ENCODE assay signal across 1 fruit fly cellular context in genomic region chr2L:485825-486240, dm6.
TF ChIP-seq lines count a peak whose summit lies in the region.

No protein-coding gene starts in this region.

TF ChIP-seq in whole organism, embryonic, 481 proteins besides CTCF, POLR2A, EP300 and RAD21 (continued from another document and continues in another):
- TF ChIP-seq sd (tag; optimal IDR thresholded peaks at IDR 0.05; lab: Kevin White, UChicago) (peak; percentile 82), sqz (GFP tag; optimal IDR thresholded peaks at IDR 0.05; lab: Kevin White, UChicago) (peak; percentile 75), fru (optimal IDR thresholded peaks at IDR 0.05; lab: Kevin White, UChicago) (no peak), CG31365 (tag; optimal IDR thresholded peaks at IDR 0.05; lab: Kevin White, UChicago) (peak; percentile 82), inv (GFP tag; IDR thresholded peaks at IDR 0.05; lab: Robert Waterston, UW; ENCODE audit: partially characterized antibody) (no peak), tx (GFP tag; optimal IDR thresholded peaks at IDR 0.05; lab: Kevin White, UChicago) (peak; percentile 82), bsh (GFP tag; optimal IDR thresholded peaks at IDR 0.05; lab: Kevin White, UChicago) (peak; percentile 57 to 86), CG11085 (GFP tag; IDR thresholded peaks at IDR 0.05; lab: Robert Waterston, UW) (0 out of 2 replicates have a peak, but pooled peaks have one; percentile 37), CG12391 (tag; optimal IDR thresholded peaks at IDR 0.05; lab: Kevin White, UChicago) (peak; percentile 65), CG2875 (GFP tag; optimal IDR thresholded peaks at IDR 0.05; lab: Kevin White, UChicago) (peak; percentile 97), CG13775 (GFP tag; optimal IDR thresholded peaks at IDR 0.05; lab: Kevin White, UChicago) (peak; percentile 68), CG15696 (tag; optimal IDR thresholded peaks at IDR 0.05; lab: Kevin White, UChicago) (peak; percentile 85), hb (GFP tag; IDR thresholded peaks at IDR 0.05; lab: Robert Waterston, UW; ENCODE audit: partially characterized antibody) (no peak), CG6254 (GFP tag; optimal IDR thresholded peaks at IDR 0.05; lab: Kevin White, UChicago) (peak; percentile 81), CG9609 (GFP tag; optimal IDR thresholded peaks at IDR 0.05; lab: Kevin White, UChicago) (peak; percentile 86), Myb (GFP tag; optimal IDR thresholded peaks at IDR 0.05; lab: Kevin White, UChicago) (peak; percentile 72), CG8359 (GFP tag; optimal IDR thresholded peaks at IDR 0.05; lab: Kevin White, UChicago; ENCODE audit: borderline replicate concordance) (peak; percentile 84), dati (GFP tag; IDR thresholded peaks at IDR 0.05; lab: Robert Waterston, UW) (peak; percentile 49; the same call in 1 of the 2 replicates), CG12659 (GFP tag; optimal IDR thresholded peaks at IDR 0.05; lab: Kevin White, UChicago) (peak; percentile 89), crol (GFP tag; IDR thresholded peaks at IDR 0.05; lab: Robert Waterston, UW) (peak; percentile 78; the same call in 1 of the 2 replicates), MTF-1 (GFP tag; optimal IDR thresholded peaks at IDR 0.05; lab: Kevin White, UChicago; ENCODE audit: borderline replicate concordance) (peak; percentile 97), CG11695 (GFP tag; IDR thresholded peaks at IDR 0.05; lab: Robert Waterston, UW) (peak; percentile 83), CG18619 (GFP tag; optimal IDR thresholded peaks at IDR 0.05; lab: Kevin White, UChicago) (peak; percentile 93), wor (GFP tag; IDR thresholded peaks at IDR 0.05; lab: Robert Waterston, UW) (peak; percentile 40; the same call in 1 of the 2 replicates), CG7745 (tag; optimal IDR thresholded peaks at IDR 0.05; lab: Kevin White, UChicago) (peak; percentile 81), CG7839 (tag; optimal IDR thresholded peaks at IDR 0.05; lab: Kevin White, UChicago) (peak; percentile 57), Dbx (GFP tag; IDR thresholded peaks at IDR 0.05; lab: Robert Waterston, UW) (peak; percentile 89), CG15011 (GFP tag; optimal IDR thresholded peaks at IDR 0.05; lab: Kevin White, UChicago) (peak; percentile 83), Bgb (GFP tag; IDR thresholded peaks at IDR 0.05; lab: Robert Waterston, UW; ENCODE audit: partially characterized antibody) (no peak), Mad (GFP tag; optimal IDR thresholded peaks at IDR 0.05; lab: Kevin White, UChicago) (peak; percentile 88), Rx (GFP tag; IDR thresholded peaks at IDR 0.05; lab: Robert Waterston, UW) (peak; percentile 64), Dref (GFP tag; IDR thresholded peaks at IDR 0.05; lab: Robert Waterston, UW) (peak; percentile 27; the same call in 1 of the 2 replicates), CG4360 (GFP tag; IDR thresholded peaks at IDR 0.05; lab: Robert Waterston, UW) (peak; percentile 75), CG16779 (GFP tag; IDR thresholded peaks at IDR 0.05; lab: Robert Waterston, UW) (peak; percentile 82), dimm (GFP tag; IDR thresholded peaks at IDR 0.05; lab: Robert Waterston, UW) (peak; percentile 53; the same call in 1 of the 2 replicates), ranshi (GFP tag; IDR thresholded peaks at IDR 0.05; lab: Robert Waterston, UW) (peak; percentile 86), sr (GFP tag; IDR thresholded peaks at IDR 0.05; lab: Robert Waterston, UW) (peak; percentile 90), Dp (GFP tag; optimal IDR thresholded peaks at IDR 0.05; lab: Kevin White, UChicago) (peak; percentile 9), Antp (GFP tag; optimal IDR thresholded peaks at IDR 0.05; lab: Kevin White, UChicago) (peak; percentile 83), sim (GFP tag; IDR thresholded peaks at IDR 0.05; lab: Robert Waterston, UW) (peak; percentile 91), otp (GFP tag; IDR thresholded peaks at IDR 0.05; lab: Robert Waterston, UW) (peak; percentile 94), CG17359 (tag; optimal IDR thresholded peaks at IDR 0.05; lab: Kevin White, UChicago) (peak; percentile 89), Ravus (GFP tag; IDR thresholded peaks at IDR 0.05; lab: Robert Waterston, UW) (no peak), seq (GFP tag; IDR thresholded peaks at IDR 0.05; lab: Robert Waterston, UW) (peak; percentile 90), CG3726 (GFP tag; IDR thresholded peaks at IDR 0.05; lab: Robert Waterston, UW) (peak; percentile 78; the same call in 2 of the 3 replicates), z (GFP tag; IDR thresholded peaks at IDR 0.05; lab: Robert Waterston, UW) (peak; percentile 78), fd64A (GFP tag; optimal IDR thresholded peaks at IDR 0.05; lab: Kevin White, UChicago) (peak; percentile 96), CG7987 (GFP tag; optimal IDR thresholded peaks at IDR 0.05; lab: Kevin White, UChicago) (peak; percentile 95), Hand (GFP tag; optimal IDR thresholded peaks at IDR 0.05; lab: Kevin White, UChicago) (peak; percentile 76), CG8944 (GFP tag; optimal IDR thresholded peaks at IDR 0.05; lab: Kevin White, UChicago) (peak; percentile 86), Stat92E (GFP tag; optimal IDR thresholded peaks at IDR 0.05; lab: Kevin White, UChicago) (peak in 1 of 3 experiments; percentile 19), Ssrp (tag; optimal IDR thresholded peaks at IDR 0.05; lab: Kevin White, UChicago) (peak; percentile 18), kni (GFP tag; optimal IDR thresholded peaks at IDR 0.05; lab: Kevin White, UChicago) (peak; percentile 99), CrebB (tag; optimal IDR thresholded peaks at IDR 0.05; lab: Kevin White, UChicago) (peak; percentile 94), twi (tag; optimal IDR thresholded peaks at IDR 0.05; lab: Kevin White, UChicago) (peak; percentile 56), tin (GFP tag; optimal IDR thresholded peaks at IDR 0.05; lab: Kevin White, UChicago) (peak; percentile 72), CG34422 (GFP tag; IDR thresholded peaks at IDR 0.05; lab: Robert Waterston, UW) (peak; percentile 69; the same call in 1 of the 3 replicates), org-1 (GFP tag; optimal IDR thresholded peaks at IDR 0.05; lab: Kevin White, UChicago) (peak; percentile 94), NK7.1 (GFP tag; optimal IDR thresholded peaks at IDR 0.05; lab: Kevin White, UChicago) (peak; percentile 91), D19A (tag; optimal IDR thresholded peaks at IDR 0.05; lab: Kevin White, UChicago) (peak; percentile 70), sens (GFP tag; lab: Kevin White, UChicago) (peak; percentile 98), crc (GFP tag; optimal IDR thresholded peaks at IDR 0.05; lab: Kevin White, UChicago) (peak; percentile 53), zf30C (GFP tag; optimal IDR thresholded peaks at IDR 0.05; lab: Kevin White, UChicago) (peak; percentile 51), usp (GFP tag; optimal IDR thresholded peaks at IDR 0.05; lab: Kevin White, UChicago) (no peak), CG11398 (GFP tag; optimal IDR thresholded peaks at IDR 0.05; lab: Kevin White, UChicago) (peak; percentile 96), Taf1 (GFP tag; IDR thresholded peaks at IDR 0.05; lab: Robert Waterston, UW) (0 out of 2 replicates have a peak, but pooled peaks have one; percentile 23), tio (GFP tag; optimal IDR thresholded peaks at IDR 0.05; lab: Kevin White, UChicago) (peak; percentile 72), CG3281 (GFP tag; optimal IDR thresholded peaks at IDR 0.05; lab: Kevin White, UChicago) (peak; percentile 86), pnt (GFP tag; optimal IDR thresholded peaks at IDR 0.05; lab: Kevin White, UChicago) (peak; percentile 81), esg (GFP tag; conservative IDR thresholded peaks at IDR 0.05; lab: Robert Waterston, UW) (no peak), CG12219 (GFP tag; optimal IDR thresholded peaks at IDR 0.05; lab: Kevin White, UChicago) (peak; percentile 85), mirr (GFP tag; optimal IDR thresholded peaks at IDR 0.05; lab: Kevin White, UChicago) (peak; percentile 93), Ada2b (GFP tag; IDR thresholded peaks at IDR 0.05; lab: Robert Waterston, UW) (peak; percentile 53; the same call in 1 of the 2 replicates), Eip74EF (GFP tag; optimal IDR thresholded peaks at IDR 0.05; lab: Kevin White, UChicago) (peak in 1 of 2 experiments; percentile 63), CG4424 (GFP tag; optimal IDR thresholded peaks at IDR 0.05; lab: Kevin White, UChicago) (peak; percentile 81), chif (GFP tag; optimal IDR thresholded peaks at IDR 0.05; lab: Kevin White, UChicago) (peak; percentile 74 to 92), Rfx (GFP tag; IDR thresholded peaks at IDR 0.05; lab: Robert Waterston, UW) (peak; percentile 77), cwo (GFP tag; optimal IDR thresholded peaks at IDR 0.05; lab: Kevin White, UChicago) (peak; percentile 79), bowl (GFP tag; IDR thresholded peaks at IDR 0.05; lab: Robert Waterston, UW) (peak; percentile 72), dysf (GFP tag; IDR thresholded peaks at IDR 0.05; lab: Robert Waterston, UW) (peak; percentile 77), corto (GFP tag; optimal IDR thresholded peaks at IDR 0.05; lab: Kevin White, UChicago) (peak; percentile 28), repo (GFP tag; optimal IDR thresholded peaks at IDR 0.05; lab: Kevin White, UChicago) (peak; percentile 79), CG1832 (GFP tag; optimal IDR thresholded peaks at IDR 0.05; lab: Kevin White, UChicago) (peak; percentile 48), CG10959 (GFP tag; IDR thresholded peaks at IDR 0.05; lab: Robert Waterston, UW) (peak; percentile 70), CG33557 (GFP tag; optimal IDR thresholded peaks at IDR 0.05; lab: Kevin White, UChicago) (peak; percentile 95), Vsx1 (GFP tag; optimal IDR thresholded peaks at IDR 0.05; lab: Kevin White, UChicago) (peak; percentile 96), eyg (GFP tag; optimal IDR thresholded peaks at IDR 0.05; lab: Kevin White, UChicago) (peak; percentile 91), Xbp1 (GFP tag; optimal IDR thresholded peaks at IDR 0.05; lab: Kevin White, UChicago) (peak; percentile 70), lola (GFP tag; optimal IDR thresholded peaks at IDR 0.05; lab: Kevin White, UChicago) (peak in 1 of 3 experiments; percentile 61), ATbp (GFP tag; optimal IDR thresholded peaks at IDR 0.05; lab: Kevin White, UChicago) (peak; percentile 99), croc (GFP tag; conservative IDR thresholded peaks at IDR 0.05; lab: Robert Waterston, UW) (peak; percentile 30; the same call in 1 of the 3 replicates), lab (GFP tag; optimal IDR thresholded peaks at IDR 0.05; lab: Kevin White, UChicago) (peak; percentile 97), Atf-2 (GFP tag; optimal IDR thresholded peaks at IDR 0.05; lab: Kevin White, UChicago) (peak; percentile 84), CG10654 (GFP tag; optimal IDR thresholded peaks at IDR 0.05; lab: Kevin White, UChicago) (peak; percentile 91), CG11723 (GFP tag; optimal IDR thresholded peaks at IDR 0.05; lab: Kevin White, UChicago) (peak; percentile 93), grau (tag; optimal IDR thresholded peaks at IDR 0.05; lab: Kevin White, UChicago) (peak; percentile 48), emc (GFP tag; optimal IDR thresholded peaks at IDR 0.05; lab: Kevin White, UChicago) (peak; percentile 79), Sox100B (GFP tag; optimal IDR thresholded peaks at IDR 0.05; lab: Kevin White, UChicago) (peak; percentile 92), sob (GFP tag; IDR thresholded peaks at IDR 0.05; lab: Robert Waterston, UW) (peak; percentile 89), bab2 (GFP tag; optimal IDR thresholded peaks at IDR 0.05; lab: Kevin White, UChicago) (peak; percentile 96), CG16815 (GFP tag; optimal IDR thresholded peaks at IDR 0.05; lab: Kevin White, UChicago) (peak; percentile 20), CG12299 (tag; optimal IDR thresholded peaks at IDR 0.05; lab: Kevin White, UChicago) (peak; percentile 91), aop (GFP tag; IDR thresholded peaks at IDR 0.05; lab: Robert Waterston, UW) (peak; percentile 76; the same call in 1 of the 2 replicates), gce (GFP tag; IDR thresholded peaks at IDR 0.05; lab: Robert Waterston, UW) (peak; percentile 95), Ets65A (GFP tag; lab: Kevin White, UChicago) (peak; percentile 91), CG13424 (tag; optimal IDR thresholded peaks at IDR 0.05; lab: Kevin White, UChicago) (peak; percentile 83), bcd (GFP tag; optimal IDR thresholded peaks at IDR 0.05; lab: Kevin White, UChicago) (peak; percentile 86), vnd (GFP tag; IDR thresholded peaks at IDR 0.05; lab: Robert Waterston, UW; ENCODE audit: partially characterized antibody) (no peak), pb (GFP tag; optimal IDR thresholded peaks at IDR 0.05; lab: Kevin White, UChicago) (peak; percentile 90), zen (tag; optimal IDR thresholded peaks at IDR 0.05; lab: Kevin White, UChicago) (peak; percentile 40), CG10321 (GFP tag; IDR thresholded peaks at IDR 0.05; lab: Robert Waterston, UW) (peak; percentile 70), btn (GFP tag; optimal IDR thresholded peaks at IDR 0.05; lab: Kevin White, UChicago) (peak; percentile 89), Camta (GFP tag; optimal IDR thresholded peaks at IDR 0.05; lab: Kevin White, UChicago) (peak; percentile 90), NFAT (GFP tag; IDR thresholded peaks at IDR 0.05; lab: Robert Waterston, UW) (peak; percentile 63), cato (GFP tag; optimal IDR thresholded peaks at IDR 0.05; lab: Kevin White, UChicago; ENCODE audit: borderline replicate concordance) (peak; percentile 82), gcm2 (GFP tag; optimal IDR thresholded peaks at IDR 0.05; lab: Kevin White, UChicago) (peak; percentile 74), Hmx (GFP tag; optimal IDR thresholded peaks at IDR 0.05; lab: Kevin White, UChicago) (no peak), onecut (GFP tag; IDR thresholded peaks at IDR 0.05; lab: Robert Waterston, UW) (peak; percentile 91), run (tag; optimal IDR thresholded peaks at IDR 0.05; lab: Kevin White, UChicago) (peak; percentile 76), CG9797 (GFP tag; optimal IDR thresholded peaks at IDR 0.05; lab: Kevin White, UChicago) (peak; percentile 41), grn (GFP tag; optimal IDR thresholded peaks at IDR 0.05; lab: Kevin White, UChicago) (peak; percentile 96), CG34224 (GFP tag; IDR thresholded peaks at IDR 0.05; lab: Robert Waterston, UW; ENCODE audit: partially characterized antibody) (no peak), crp (GFP tag; optimal IDR thresholded peaks at IDR 0.05; lab: Kevin White, UChicago) (peak in 1 of 2 experiments; percentile 45), CG4328 (GFP tag; optimal IDR thresholded peaks at IDR 0.05; lab: Kevin White, UChicago) (peak; percentile 93), nom (GFP tag; optimal IDR thresholded peaks at IDR 0.05; lab: Kevin White, UChicago) (peak; percentile 95), sima (GFP tag; optimal IDR thresholded peaks at IDR 0.05; lab: Kevin White, UChicago) (peak; percentile 46), CG2116 (GFP tag; optimal IDR thresholded peaks at IDR 0.05; lab: Kevin White, UChicago) (peak; percentile 79), Max (GFP tag; optimal IDR thresholded peaks at IDR 0.05; lab: Kevin White, UChicago) (peak; percentile 78)
